Worm (Caenorhabditis elegans): ENCODE data around the gene fbxb-79.
A peak's percentile ranks its signal among the peaks of the same experiment; 100 is the strongest.

Gene fbxb-79

ce11 chrIV:11179123-11179740, 10.1 kb downstream of the fbxb-79 start, which contains the start of gene cpt-2 (continued):
- peak; percentile 91 for TF ChIP-seq dsc-1 (tag; optimal IDR thresholded peaks at IDR 0.05)
- TF ChIP-seq rnt-1 (tag; optimal IDR thresholded peaks at IDR 0.05) = peak; percentile 93
- TF ChIP-seq ztf-4 (tag; optimal IDR thresholded peaks at IDR 0.05) = peak; percentile 64
- TF ChIP-seq blmp-1 (tag; optimal IDR thresholded peaks at IDR 0.05) = peak; percentile 56
- peak; percentile 67 to 82 (median 81) for TF ChIP-seq dpl-1 (GFP tag; optimal IDR thresholded peaks at IDR 0.05)
- peak; percentile 16 for TF ChIP-seq aha-1 (tag; optimal IDR thresholded peaks at IDR 0.05)
- peak; percentile 53 for TF ChIP-seq F16B12.6 (tag; optimal IDR thresholded peaks at IDR 0.05)
- peak; percentile 91 for TF ChIP-seq swsn-7 (tag; optimal IDR thresholded peaks at IDR 0.05)
- TF ChIP-seq egl-13 (tag; optimal IDR thresholded peaks at IDR 0.05) = peak; percentile 77
- peak; percentile 89 for TF ChIP-seq mab-9 (GFP tag; IDR thresholded peaks at IDR 0.05)
- peak; percentile 96 for TF ChIP-seq nhr-47 (tag; optimal IDR thresholded peaks at IDR 0.05)
- peak; percentile 93 for TF ChIP-seq snu-23 (GFP tag; optimal IDR thresholded peaks at IDR 0.05)
- peak; percentile 77 for TF ChIP-seq fos-1 (tag; optimal IDR thresholded peaks at IDR 0.05)
- TF ChIP-seq nhr-90 (tag; optimal IDR thresholded peaks at IDR 0.05; ENCODE audit: poor library complexity) = peak; percentile 93
- TF ChIP-seq sup-37 (GFP tag; optimal IDR thresholded peaks at IDR 0.05) = peak; percentile 46
- TF ChIP-seq ceh-88 (GFP tag; IDR thresholded peaks at IDR 0.05) = peak; percentile 78
- TF ChIP-seq skn-1 (tag; optimal IDR thresholded peaks at IDR 0.05) = peak; percentile 76
- peak; percentile 95 for TF ChIP-seq nhr-19 (GFP tag; conservative IDR thresholded peaks at IDR 0.05)
- TF ChIP-seq unc-86 (tag; optimal IDR thresholded peaks at IDR 0.05) = peak; percentile 85
- TF ChIP-seq lin-39 (tag; optimal IDR thresholded peaks at IDR 0.05) = peak; percentile 86
- TF ChIP-seq mdl-1 (tag; optimal IDR thresholded peaks at IDR 0.05) = peak in 1 of 2 experiments; percentile 86
- peak; percentile 90 to 93 for TF ChIP-seq lsy-2 (tag; optimal IDR thresholded peaks at IDR 0.05)
- TF ChIP-seq lin-14 (GFP tag; optimal IDR thresholded peaks at IDR 0.05) = peak; percentile 85
- TF ChIP-seq nhr-11 (tag; optimal IDR thresholded peaks at IDR 0.05) = peak; percentile 83
- TF ChIP-seq grh-1 (GFP tag; IDR thresholded peaks at IDR 0.05) = peak; percentile 89

DNA sequence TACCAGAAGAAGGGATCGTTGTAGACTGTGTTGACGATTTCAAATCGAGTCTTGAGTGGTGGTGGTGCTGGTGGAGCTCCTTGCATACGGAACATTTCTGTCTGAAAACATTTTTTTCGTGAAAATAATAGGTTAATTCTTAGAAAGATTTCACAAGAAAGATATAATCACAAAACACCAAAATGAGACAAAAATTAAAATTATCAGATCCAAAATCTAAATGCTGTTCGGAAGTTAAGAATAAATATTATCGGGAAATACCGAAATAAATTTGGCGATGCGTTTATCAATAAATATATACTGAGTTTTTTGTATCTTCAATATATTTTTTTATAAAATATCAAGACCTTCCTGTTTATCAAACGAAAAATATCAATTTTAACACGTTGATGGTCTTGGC, 10.8 kb downstream of the fbxb-79 start, which contains the start of gene C08F8.9:
Gene C08F8.9, minus strand, starts transcription at position 101 of the 400 bp plus-strand sequence.
- TF ChIP-seq nhr-28 (tag; optimal IDR thresholded peaks at IDR 0.05) (no peak), unc-86 (tag; optimal IDR thresholded peaks at IDR 0.05) (no peak), tlp-1 (tag; optimal IDR thresholded peaks at IDR 0.05) (no peak), ceh-63 (GFP tag; optimal IDR thresholded peaks at IDR 0.05) (no peak), lin-14 (GFP tag; optimal IDR thresholded peaks at IDR 0.05) (no peak), aly-2 (tag; optimal IDR thresholded peaks at IDR 0.05) (no peak), nhr-77 (tag; optimal IDR thresholded peaks at IDR 0.05) (no peak)

DNA sequence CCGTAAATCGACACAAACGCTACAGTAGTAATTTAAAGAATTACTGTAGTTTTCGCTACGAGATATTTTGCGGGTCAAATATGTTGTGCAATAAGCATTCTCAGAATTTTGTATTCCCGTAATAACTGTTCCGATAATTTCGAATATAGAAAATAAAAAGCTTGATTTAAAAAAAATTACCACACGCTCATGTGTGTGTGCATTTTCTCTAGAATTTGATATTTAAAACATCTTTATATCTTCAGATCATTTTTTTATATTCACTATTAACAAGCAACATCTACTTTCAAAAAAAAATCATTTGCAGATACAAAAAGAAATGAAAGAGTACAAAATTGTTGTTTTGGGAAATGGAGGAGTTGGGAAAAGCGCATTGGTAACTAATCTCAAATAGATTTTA, 12.3 kb downstream of the fbxb-79 start, which contains the start of gene rap-3:
Gene rap-3, plus strand, starts transcription at position 301 of the 400 bp plus-strand sequence.
- TF ChIP-seq isw-1 (GFP tag; IDR thresholded peaks at IDR 0.05) (no peak), ztf-4 (tag; optimal IDR thresholded peaks at IDR 0.05) (no peak), lir-3 (tag; optimal IDR thresholded peaks at IDR 0.05; ENCODE audit: poor library complexity) (no peak), unc-86 (tag; optimal IDR thresholded peaks at IDR 0.05) (no peak), snu-23 (GFP tag; optimal IDR thresholded peaks at IDR 0.05) (no peak), ceh-90 (tag; optimal IDR thresholded peaks at IDR 0.05) (no peak), nhr-19 (GFP tag; conservative IDR thresholded peaks at IDR 0.05) (no peak), lin-15B (tag; optimal IDR thresholded peaks at IDR 0.05) (no peak), nhr-11 (tag; optimal IDR thresholded peaks at IDR 0.05) (no peak), hlh-17 (GFP tag; optimal IDR thresholded peaks at IDR 0.05; ENCODE audit: borderline replicate concordance) (no peak)

DNA sequence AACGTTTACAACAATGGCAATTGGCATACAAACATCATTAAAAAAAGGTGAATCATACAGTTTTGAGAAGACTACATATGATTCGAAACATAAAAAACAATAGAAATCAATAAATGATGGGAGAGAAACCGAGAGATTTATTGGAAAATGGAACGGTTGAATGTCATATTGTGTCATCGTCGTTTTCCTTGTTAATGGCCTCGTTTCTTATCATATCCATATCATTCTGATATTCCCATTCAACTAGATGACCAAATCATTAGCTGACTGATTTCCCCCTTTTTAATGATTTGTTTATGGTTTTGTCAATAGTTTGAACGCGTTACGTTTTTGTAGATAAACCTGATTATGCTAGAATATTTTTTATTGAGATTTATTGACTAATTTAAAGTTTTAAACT, 14.5 kb downstream of the fbxb-79 start:
- TF ChIP-seq hlh-17 (GFP tag; optimal IDR thresholded peaks at IDR 0.05; ENCODE audit: borderline replicate concordance) (no peak), blmp-1 (tag; optimal IDR thresholded peaks at IDR 0.05) (peak; percentile 24)
